Worm (Caenorhabditis elegans) whole organism, L4/young adult: ENCODE data around the gene pqn-65.

ENCODE experiments used
- W03F9.2 ChIP-seq: fragments of 150-350 bp; optimal IDR thresholded peaks from 2 replicates; lab custom pipeline; 2014; ENCODE audit warnings: missing biosample characterization, missing genetic modification characterization
- dao-5 ChIP-seq: sonication (generic microtip); optimal IDR thresholded peaks from 2 replicates; lab custom pipeline; 2016; ENCODE audit warnings: missing genotype, missing genetic modification characterization, moderate library complexity, missing compliant biosample characterization
- him-1 ChIP-seq: sonication (generic microtip); optimal IDR thresholded peaks from 2 replicates; lab custom pipeline; 2016; ENCODE audit warnings: missing genotype, missing genetic modification reagents, missing genetic modification characterization, missing compliant biosample characterization

Gene pqn-65

DNA sequence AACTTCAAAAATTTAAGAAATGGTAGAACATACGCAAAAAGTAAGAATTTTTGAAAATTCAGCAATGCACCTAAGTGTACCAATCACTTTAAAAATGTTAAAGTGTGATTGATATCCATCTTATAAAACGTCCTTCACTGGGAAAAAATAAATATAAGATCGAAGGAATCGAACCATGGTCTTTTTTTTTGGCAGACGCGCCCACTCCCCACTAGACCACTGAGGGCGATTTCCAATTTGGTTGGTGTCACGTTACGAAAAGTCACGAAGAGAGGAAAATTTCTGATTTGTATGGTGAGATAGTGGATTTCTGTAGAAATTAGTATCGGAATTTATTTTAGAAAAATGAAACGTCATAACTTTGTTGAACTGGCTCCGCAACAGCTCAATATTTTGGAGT is 12.1 kb downstream of the pqn-65 start:
- TF ChIP-seq dao-5 (tag; lab: Kevin White, UChicago): no peak
- no peak for TF ChIP-seq W03F9.2 (tag; lab: Kevin White, UChicago)
- no peak for TF ChIP-seq him-1 (tag; lab: Kevin White, UChicago)

DNA sequence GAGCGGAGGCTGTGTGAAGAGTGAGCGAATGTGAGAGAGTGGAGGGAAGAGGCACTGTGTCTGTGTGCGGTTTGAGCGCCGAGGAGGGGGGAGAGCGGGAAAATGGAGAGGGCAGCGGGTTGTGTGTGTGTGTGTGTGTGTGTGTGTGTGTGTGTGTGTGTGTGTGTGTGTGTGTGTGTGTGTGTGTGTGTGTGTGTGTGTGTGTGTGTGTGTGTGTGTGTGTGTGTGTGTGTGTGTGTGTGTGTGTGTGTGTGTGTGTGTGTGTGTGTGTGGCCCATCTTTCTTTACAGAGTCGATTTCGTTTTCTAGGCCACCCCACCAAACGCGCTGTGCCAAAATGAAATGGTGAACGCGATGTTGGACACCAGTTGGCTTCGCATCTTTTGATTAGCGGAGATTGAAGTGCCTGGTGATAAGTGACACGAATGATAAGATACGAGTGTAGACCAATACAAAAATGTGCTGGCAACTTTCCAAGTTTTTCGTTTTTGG is 13.0 kb downstream of the pqn-65 start:
- peak; percentile 90 for TF ChIP-seq him-1 (tag; lab: Kevin White, UChicago)

DNA sequence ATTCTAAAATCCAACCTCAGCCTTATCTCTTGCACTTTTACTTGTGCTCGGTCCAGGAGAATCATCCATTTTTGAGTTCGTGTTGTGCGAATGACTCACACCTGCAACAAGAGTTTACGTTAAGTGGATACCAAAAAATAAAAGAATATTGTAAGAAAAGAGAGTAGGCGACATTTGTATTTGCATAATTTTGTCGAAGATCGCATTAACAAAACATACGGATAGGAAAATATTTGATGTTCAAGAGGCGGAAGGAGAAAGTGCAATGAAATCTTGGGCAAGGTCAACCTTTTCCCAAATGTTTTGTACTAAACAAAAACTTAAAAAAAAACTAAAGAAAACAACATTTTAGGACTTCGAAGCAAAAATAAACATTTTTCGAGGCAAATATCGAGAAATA is 13.6 kb downstream of the pqn-65 start, which contains the start of gene spat-3:
Gene spat-3, minus strand, starts transcription at position 101 of the 400 bp plus-strand sequence.
- TF ChIP-seq W03F9.2 (tag; lab: Kevin White, UChicago) (no peak), him-1 (tag; lab: Kevin White, UChicago) (no peak), dao-5 (tag; lab: Kevin White, UChicago) (no peak)

DNA sequence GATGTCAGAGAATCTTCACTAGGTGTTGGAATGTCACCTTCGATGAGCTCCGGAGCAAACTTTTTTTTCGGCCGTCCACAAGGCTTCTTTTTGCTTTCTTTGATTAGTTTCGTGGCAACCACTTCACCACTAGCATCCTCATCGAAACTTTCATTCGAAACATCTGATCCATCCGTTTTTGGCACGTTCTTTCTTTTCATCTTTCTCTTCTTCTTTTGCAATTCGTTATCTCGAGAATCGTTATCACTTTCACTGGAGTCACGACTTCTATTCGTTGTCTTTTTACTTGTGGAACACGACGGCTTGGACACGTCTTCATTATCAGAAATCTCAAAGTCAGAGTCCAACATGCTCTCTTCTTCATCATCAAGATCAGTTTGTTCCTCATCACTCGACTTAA is 15.2 kb downstream of the pqn-65 start:
- no peak for TF ChIP-seq W03F9.2 (tag; lab: Kevin White, UChicago)
- no peak for TF ChIP-seq dao-5 (tag; lab: Kevin White, UChicago)
- TF ChIP-seq him-1 (tag; lab: Kevin White, UChicago): no peak

DNA sequence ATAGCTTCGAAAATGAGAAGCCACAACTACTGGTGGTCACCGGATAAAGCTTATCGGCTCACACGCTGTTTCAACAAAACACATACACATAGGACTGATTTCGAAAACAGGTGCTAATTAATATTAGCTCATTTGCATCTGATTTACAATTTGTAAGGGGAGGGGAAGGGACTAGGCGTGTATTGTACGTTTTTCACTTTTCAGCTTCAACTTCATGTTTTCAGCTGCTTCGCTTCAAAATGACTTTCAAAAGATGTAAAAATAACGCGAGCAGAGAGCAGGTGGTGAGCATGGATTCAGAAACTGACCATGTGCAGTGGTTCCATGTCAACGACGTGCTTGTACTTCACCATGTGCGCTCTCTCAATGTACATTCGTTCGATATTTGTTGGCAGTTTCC is 18.4 kb downstream of the pqn-65 start:
- no peak for TF ChIP-seq him-1 (tag; lab: Kevin White, UChicago)
- no peak for TF ChIP-seq dao-5 (tag; lab: Kevin White, UChicago)
- no peak for TF ChIP-seq W03F9.2 (tag; lab: Kevin White, UChicago)

DNA sequence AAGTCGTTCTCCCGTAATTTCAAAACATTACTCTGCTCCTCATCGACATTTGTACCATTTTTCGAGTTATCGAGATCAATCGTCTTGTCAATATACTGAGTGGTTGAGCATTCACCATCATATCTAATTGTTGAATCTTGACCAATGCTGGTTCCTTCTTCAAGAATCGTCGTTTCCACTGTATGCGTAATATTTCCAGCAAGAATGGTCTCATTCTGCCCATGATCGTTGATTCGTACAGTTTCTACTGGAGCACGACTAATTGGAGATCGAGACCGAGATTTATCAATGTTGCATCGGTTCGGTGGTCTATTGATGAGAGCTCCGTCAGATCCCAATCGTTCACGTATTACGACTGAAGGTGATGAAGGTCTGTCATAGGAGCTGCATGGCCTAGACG is 19.9 kb downstream of the pqn-65 start:
- TF ChIP-seq him-1 (tag; lab: Kevin White, UChicago) (no peak), dao-5 (tag; lab: Kevin White, UChicago) (no peak), W03F9.2 (tag; lab: Kevin White, UChicago) (no peak)

DNA sequence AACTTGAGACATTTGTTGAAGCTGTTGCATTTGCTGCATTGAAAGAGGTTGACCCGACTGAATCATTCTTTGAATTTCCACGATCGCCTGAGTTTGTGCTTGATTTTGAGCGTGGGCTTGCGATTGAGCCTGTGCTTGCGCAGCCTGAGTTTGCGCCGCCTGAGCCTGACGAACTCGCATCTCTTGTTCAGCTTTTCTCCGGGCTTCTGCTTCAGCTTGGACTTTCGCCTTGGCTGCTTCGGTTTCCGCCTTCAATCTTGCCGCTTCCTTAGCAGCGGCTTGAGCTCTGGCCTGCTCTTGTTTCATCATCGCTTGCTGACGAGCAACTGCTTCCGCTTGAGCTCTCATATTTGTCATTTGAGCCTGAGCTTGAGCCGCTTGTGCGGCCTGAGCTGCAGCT is 22.0 kb downstream of the pqn-65 start:
- TF ChIP-seq him-1 (tag; lab: Kevin White, UChicago) (no peak), W03F9.2 (tag; lab: Kevin White, UChicago) (no peak), dao-5 (tag; lab: Kevin White, UChicago) (no peak)

DNA sequence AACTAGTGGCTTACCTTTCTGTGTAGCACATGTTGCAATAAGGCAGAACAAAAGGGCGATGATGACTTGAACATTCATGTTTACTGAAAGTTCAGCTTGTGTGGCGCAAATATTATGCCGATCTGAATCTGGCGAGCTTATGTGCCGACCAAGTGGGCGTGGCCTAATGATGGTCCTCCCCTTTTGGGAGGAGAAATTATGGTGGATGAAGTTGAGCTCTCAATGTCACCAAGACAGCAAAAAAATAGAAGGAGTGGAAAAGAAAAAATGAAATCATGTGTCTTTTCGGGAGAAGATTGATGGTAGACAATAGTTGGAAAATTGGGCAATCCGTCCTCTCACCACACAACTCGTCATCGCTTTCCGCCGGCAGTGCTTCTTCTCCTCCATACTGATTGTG is 27.2 kb downstream of the pqn-65 start, which contains the start of gene flp-12:
Gene flp-12, minus strand, starts transcription at position 101 of the 400 bp plus-strand sequence.
- no peak for TF ChIP-seq him-1 (tag; lab: Kevin White, UChicago)
- TF ChIP-seq dao-5 (tag; lab: Kevin White, UChicago): no peak
- TF ChIP-seq W03F9.2 (tag; lab: Kevin White, UChicago): no peak

DNA sequence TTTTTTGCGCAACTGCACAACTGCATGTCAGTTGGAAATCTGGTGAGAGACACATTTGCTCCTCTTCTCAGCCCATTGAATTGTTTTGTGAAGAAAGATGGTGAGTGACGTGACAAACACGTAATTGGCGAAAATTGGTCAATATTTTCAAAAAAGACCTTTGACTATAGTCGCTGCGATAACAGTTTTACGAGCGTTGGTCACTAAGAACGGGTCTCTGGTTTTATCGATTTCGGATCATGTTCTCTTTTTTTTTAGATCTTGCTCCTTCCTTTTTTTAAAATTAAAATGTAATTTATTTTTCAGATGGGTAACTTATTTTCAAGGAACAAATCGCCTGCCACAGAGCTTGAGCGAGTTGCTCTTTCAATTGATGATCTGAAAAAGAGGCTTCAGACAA is 31.0 kb downstream of the pqn-65 start, which contains the start of gene lnp-1:
Gene lnp-1, plus strand, starts transcription at position 301 of the 400 bp plus-strand sequence.
- no peak for TF ChIP-seq dao-5 (tag; lab: Kevin White, UChicago)
- no peak for TF ChIP-seq W03F9.2 (tag; lab: Kevin White, UChicago)
- no peak for TF ChIP-seq him-1 (tag; lab: Kevin White, UChicago)

DNA sequence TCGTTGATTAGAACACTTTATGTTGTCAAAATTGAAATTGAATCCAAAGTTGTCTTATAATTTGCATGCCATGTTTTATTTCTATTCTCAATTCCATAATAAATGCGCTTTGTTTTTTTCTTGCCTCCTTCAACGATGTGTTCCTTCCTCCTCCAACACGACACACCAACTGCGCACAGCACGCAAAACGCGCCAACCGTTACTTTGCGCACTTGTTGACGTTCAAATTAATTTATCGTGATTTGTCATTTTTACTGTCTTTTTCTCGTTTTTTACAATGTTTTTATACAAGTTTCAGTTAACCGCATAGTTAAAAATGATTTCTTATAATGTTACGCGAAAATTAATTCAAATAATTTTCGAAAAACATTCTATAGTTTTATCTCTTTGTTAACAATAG is 31.5 kb downstream of the pqn-65 start:
- TF ChIP-seq dao-5 (tag; lab: Kevin White, UChicago) (no peak), W03F9.2 (tag; lab: Kevin White, UChicago) (no peak), him-1 (tag; lab: Kevin White, UChicago) (no peak)

DNA sequence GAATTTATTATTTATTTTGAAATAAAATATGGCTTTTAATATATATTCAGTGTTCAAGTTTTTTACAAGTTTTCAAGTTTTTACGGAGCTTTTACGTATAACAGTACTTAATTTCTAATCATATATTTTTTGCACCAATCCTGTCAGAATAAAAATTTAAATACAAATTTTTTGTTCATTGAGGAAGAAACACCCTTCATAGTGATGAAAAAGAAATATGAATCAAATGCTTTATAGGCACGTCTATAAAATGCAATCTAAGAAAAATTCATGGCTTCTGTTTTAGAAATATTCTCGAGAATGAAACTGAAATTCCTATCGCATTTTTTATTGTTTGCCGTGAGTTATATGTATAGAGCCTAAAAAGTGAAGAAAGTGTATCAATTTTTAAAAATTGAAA is 32.8 kb downstream of the pqn-65 start, which contains the start of gene C05E11.2:
Gene C05E11.2, plus strand, starts transcription at position 301 of the 400 bp plus-strand sequence.
- TF ChIP-seq W03F9.2 (tag; lab: Kevin White, UChicago) (no peak), him-1 (tag; lab: Kevin White, UChicago) (no peak), dao-5 (tag; lab: Kevin White, UChicago) (no peak)

DNA sequence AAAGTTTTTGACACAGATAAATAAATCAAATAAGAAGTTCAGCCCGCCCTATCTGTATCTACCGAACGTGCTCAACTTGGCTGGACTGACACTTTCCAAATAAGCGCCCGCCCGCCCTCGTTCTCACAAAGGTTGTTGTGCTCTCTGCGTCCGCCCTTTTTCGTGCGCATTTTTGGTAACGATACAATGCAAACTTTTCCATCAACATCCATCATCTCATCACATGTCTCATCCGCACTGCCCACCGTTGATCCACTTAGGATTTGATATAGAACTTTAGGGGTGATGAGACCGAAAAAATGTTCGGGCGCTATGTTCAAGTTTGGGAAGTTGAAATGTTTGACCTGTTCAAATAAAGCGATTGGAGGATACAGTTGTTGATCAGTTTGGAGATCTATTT is 33.9 kb downstream of the pqn-65 start, which contains the start of gene C05E11.7:
Gene C05E11.7, minus strand, starts transcription at position 101 of the 400 bp plus-strand sequence.
- no peak for TF ChIP-seq W03F9.2 (tag; lab: Kevin White, UChicago)
- TF ChIP-seq him-1 (tag; lab: Kevin White, UChicago): no peak
- no peak for TF ChIP-seq dao-5 (tag; lab: Kevin White, UChicago)

DNA sequence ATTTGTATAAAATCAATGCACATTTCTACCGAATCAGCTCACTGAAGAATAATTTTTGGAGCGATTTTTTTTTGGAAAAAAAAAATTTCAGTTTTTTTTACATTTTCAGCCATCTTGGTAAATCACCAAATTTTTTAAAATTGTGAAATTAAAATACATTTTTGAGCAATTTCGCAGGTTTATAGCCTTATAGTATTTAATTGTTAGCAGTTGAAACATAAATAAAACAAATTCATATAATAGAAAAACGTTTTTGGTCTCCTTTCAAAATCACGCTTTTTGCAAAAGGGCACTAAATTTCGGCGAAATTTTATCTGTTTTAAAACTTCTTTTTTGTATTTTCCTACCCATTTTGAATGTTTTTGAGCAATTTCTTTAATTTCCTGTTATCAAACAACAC is 40.9 kb downstream of the pqn-65 start:
- no peak for TF ChIP-seq him-1 (tag; lab: Kevin White, UChicago)
- TF ChIP-seq dao-5 (tag; lab: Kevin White, UChicago): no peak
- no peak for TF ChIP-seq W03F9.2 (tag; lab: Kevin White, UChicago)

DNA sequence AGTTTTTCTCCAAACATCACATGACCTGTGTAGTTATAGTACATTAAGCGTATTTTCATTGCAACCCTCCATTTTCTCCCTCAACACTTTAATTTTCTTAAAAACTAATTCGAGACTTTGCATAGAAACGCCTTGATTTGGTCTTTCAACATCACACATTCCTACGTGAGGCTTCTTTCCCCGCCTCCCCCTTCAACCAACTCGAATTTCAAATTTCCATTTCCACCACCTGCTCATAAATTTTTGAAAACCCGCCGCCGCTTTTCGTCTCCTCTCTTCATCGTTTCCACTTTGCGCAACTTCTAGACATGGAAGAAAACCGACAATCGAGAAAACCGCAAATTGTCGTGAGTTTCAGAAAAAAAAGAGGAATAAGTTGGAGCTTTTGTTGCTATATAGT is 41.5 kb downstream of the pqn-65 start, which contains the start of gene C05E11.3:
Gene C05E11.3, plus strand, starts transcription at position 301 of the 400 bp plus-strand sequence.
- TF ChIP-seq him-1 (tag; lab: Kevin White, UChicago) (no peak), dao-5 (tag; lab: Kevin White, UChicago) (no peak), W03F9.2 (tag; lab: Kevin White, UChicago) (no peak)
